Worm (Caenorhabditis elegans) whole organism, L4/young adult: Measurements from ENCODE around the gene K12G11.6.

Source experiments
- W03F9.2 ChIP-seq: fragments of 150-350 bp; optimal IDR thresholded peaks from 2 replicates; lab custom pipeline; 2014; ENCODE audit warnings: missing biosample characterization, missing genetic modification characterization
- dao-5 ChIP-seq: sonication (generic microtip); optimal IDR thresholded peaks from 2 replicates; lab custom pipeline; 2016; ENCODE audit warnings: missing genotype, missing genetic modification characterization, moderate library complexity, missing compliant biosample characterization
- him-1 ChIP-seq: sonication (generic microtip); optimal IDR thresholded peaks from 2 replicates; lab custom pipeline; 2016; ENCODE audit warnings: missing genotype, missing genetic modification reagents, missing genetic modification characterization, missing compliant biosample characterization

DNA sequence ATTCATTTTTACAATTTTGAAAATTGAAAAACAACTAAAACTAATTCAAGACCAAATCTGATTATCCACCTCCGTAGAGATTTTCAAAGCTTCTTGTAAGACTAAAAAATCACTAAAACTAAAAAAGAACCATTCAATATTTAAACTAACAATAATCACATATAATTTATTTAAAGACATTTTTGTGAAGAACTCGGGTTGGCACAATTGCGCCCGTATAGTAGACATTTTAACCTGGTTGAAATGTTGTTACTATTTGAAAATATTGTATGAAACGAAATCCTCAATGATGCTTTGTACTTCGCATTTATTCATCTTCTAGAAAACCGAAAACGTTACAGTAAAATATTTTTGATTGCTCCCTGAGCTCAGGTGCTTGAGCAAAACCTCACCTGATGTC lies 38.1 kb upstream of the K12G11.6 start:
- TF ChIP-seq W03F9.2 (tag; lab: Kevin White, UChicago), result no peak
- TF ChIP-seq him-1 (tag; lab: Kevin White, UChicago), result no peak
- no peak for TF ChIP-seq dao-5 (tag; lab: Kevin White, UChicago)
